Worm (Caenorhabditis elegans) whole organism, L4/young adult: ENCODE results near the gene srg-25.

Experiments used
- W03F9.2 ChIP-seq: fragments of 150-350 bp; optimal IDR thresholded peaks from 2 replicates; lab custom pipeline; 2014; ENCODE audit warnings: missing biosample characterization, missing genetic modification characterization
- dao-5 ChIP-seq: sonication (generic microtip); optimal IDR thresholded peaks from 2 replicates; lab custom pipeline; 2016; ENCODE audit warnings: missing genotype, missing genetic modification characterization, moderate library complexity, missing compliant biosample characterization
- him-1 ChIP-seq: sonication (generic microtip); optimal IDR thresholded peaks from 2 replicates; lab custom pipeline; 2016; ENCODE audit warnings: missing genotype, missing genetic modification reagents, missing genetic modification characterization, missing compliant biosample characterization

DNA sequence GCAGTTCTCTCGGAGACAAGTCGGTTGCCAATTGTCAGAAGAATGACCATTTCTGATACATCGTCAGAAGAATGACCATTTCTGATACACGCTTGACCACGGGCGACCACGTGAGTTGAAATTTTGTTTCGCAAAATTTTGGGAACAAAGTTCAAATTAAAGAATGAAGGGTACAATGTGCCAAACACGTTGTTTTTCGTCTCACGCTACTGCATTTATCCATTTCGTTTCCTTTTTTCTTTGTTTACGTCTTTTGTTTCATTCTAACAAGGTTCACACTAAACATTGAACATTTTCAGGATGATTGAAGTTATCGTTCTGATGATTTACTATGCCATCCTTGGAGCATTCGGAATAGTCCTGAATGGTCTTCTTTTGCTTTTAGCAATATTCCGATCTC is 6.2 kb upstream of the srg-25 start, which contains the start of gene srd-9:
- no peak for TF ChIP-seq W03F9.2 (tag; lab: Kevin White, UChicago)
- TF ChIP-seq him-1 (tag; lab: Kevin White, UChicago), result no peak
- no peak for TF ChIP-seq dao-5 (tag; lab: Kevin White, UChicago)
